Worm (Caenorhabditis elegans): ENCODE data around the gene C49F5.8.

Gene C49F5.8

DNA sequence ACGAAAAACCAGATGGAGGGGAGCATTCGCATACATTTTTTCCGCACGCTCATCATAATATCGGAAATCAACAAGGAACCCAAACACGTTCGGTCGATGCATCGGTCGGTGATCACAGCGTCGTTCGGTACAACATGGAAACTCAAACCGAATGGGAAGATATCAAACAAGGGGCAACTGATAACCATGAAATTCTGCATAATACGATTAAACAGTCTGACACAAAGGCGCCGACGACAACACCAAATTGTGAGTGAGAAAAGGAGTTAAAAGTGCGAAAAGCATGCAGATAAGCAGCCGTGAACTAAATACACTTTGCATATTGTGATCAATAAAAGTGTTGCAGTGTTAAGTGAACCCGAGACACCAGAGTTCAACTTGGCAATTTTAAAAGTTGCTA, 34.7 kb upstream of the C49F5.8 start (continued):
- no peak for TF ChIP-seq pha-4 (GFP tag; IDR thresholded peaks at IDR 0.05)
- TF ChIP-seq pha-4 (tag; optimal IDR thresholded peaks at IDR 0.05), result no peak
- no peak for TF ChIP-seq F37D6.2 (tag; optimal IDR thresholded peaks at IDR 0.05)
- no peak for TF ChIP-seq nhr-102 (tag; optimal IDR thresholded peaks at IDR 0.05)
- TF ChIP-seq ZK546.5 (tag; optimal IDR thresholded peaks at IDR 0.05), result no peak
- TF ChIP-seq F44E2.7 (GFP tag; IDR thresholded peaks at IDR 0.05), result no peak
- no peak for TF ChIP-seq daf-19 (GFP tag; conservative IDR thresholded peaks at IDR 0.05)
- TF ChIP-seq sdz-12 (GFP tag; optimal IDR thresholded peaks at IDR 0.05), result no peak
- TF ChIP-seq dmd-8 (GFP tag; IDR thresholded peaks at IDR 0.05), result no peak
- no peak for TF ChIP-seq mdl-1 (tag; optimal IDR thresholded peaks at IDR 0.05)
- TF ChIP-seq egl-27 (tag; optimal IDR thresholded peaks at IDR 0.05), result no peak

DNA sequence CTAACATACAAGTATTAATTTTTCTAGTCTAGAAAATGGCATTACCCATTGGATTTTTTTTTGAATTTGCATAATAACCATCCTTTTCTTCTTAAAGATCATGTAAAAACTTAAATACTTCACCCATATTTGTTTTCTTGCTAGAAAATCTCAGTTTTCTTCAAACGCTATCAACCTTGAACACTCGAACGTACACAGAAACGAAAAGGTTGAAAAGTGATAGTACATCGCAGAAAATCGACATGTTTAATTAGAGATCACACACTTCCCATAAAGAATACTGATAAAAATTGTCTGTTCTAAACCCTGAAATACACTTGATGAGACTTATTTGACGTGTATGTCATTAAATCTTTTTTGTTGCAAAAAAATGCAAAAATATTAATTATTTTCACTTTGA, 32.4 kb upstream of the C49F5.8 start, which contains the start of gene F55G7.4:
TSS of gene F55G7.4 (plus strand) at position 301 of the 400 bp plus-strand sequence.
- TF ChIP-seq dve-1 (tag; optimal IDR thresholded peaks at IDR 0.05; ENCODE audit: insufficient read depth) (no peak), skn-1 (tag; optimal IDR thresholded peaks at IDR 0.05) (no peak)

DNA sequence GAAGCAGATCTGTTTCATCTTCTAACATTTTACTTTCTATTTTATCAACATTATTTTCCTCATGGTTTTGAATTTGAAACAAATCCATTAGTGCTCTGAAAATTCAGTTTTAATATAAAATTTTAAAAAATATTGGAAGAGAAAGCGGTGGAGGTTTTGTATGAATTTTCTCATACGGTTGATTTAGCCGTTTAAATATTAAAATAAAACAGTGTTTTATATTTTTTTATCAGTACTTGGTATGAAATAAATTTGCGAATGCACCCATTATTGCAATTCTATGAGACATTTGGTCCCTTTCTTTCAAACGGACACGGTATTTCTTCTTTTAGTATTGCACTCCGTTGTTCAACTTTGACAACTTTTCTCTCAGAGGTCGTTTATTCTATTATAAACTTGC, 28.4 kb upstream of the C49F5.8 start, which contains the start of gene dot-1.4:
TSS of gene dot-1.4 (minus strand) at position 101 of the 400 bp plus-strand sequence.
- TF ChIP-seq zip-2 (tag; optimal IDR thresholded peaks at IDR 0.05), result no peak
- TF ChIP-seq unc-130 (GFP tag; optimal IDR thresholded peaks at IDR 0.05), result no peak
- no peak for TF ChIP-seq dve-1 (tag; optimal IDR thresholded peaks at IDR 0.05; ENCODE audit: insufficient read depth)
- no peak for TF ChIP-seq nhr-28 (tag; optimal IDR thresholded peaks at IDR 0.05)
- TF ChIP-seq ceh-44 (GFP tag; IDR thresholded peaks at IDR 0.05), result no peak
- no peak for TF ChIP-seq mes-2 (tag; optimal IDR thresholded peaks at IDR 0.05; ENCODE audit: poor library complexity, severe bottlenecking)
- TF ChIP-seq lin-38 (GFP tag; IDR thresholded peaks at IDR 0.05), result no peak
- TF ChIP-seq unc-39 (tag; optimal IDR thresholded peaks at IDR 0.05), result no peak
- no peak for TF ChIP-seq snpc-4 (tag; optimal IDR thresholded peaks at IDR 0.05)
- no peak for TF ChIP-seq rbr-2 (tag; optimal IDR thresholded peaks at IDR 0.05)
- no peak for TF ChIP-seq Y105C5A.15 (GFP tag; IDR thresholded peaks at IDR 0.05)
- no peak for TF ChIP-seq F10B5.3 (tag; optimal IDR thresholded peaks at IDR 0.05)
- no peak for TF ChIP-seq attf-4 (tag; optimal IDR thresholded peaks at IDR 0.05)
- TF ChIP-seq lsy-2 (tag; optimal IDR thresholded peaks at IDR 0.05), result no peak
- TF ChIP-seq ZK546.5 (tag; optimal IDR thresholded peaks at IDR 0.05), result no peak
- no peak for TF ChIP-seq lin-13 (GFP tag; optimal IDR thresholded peaks at IDR 0.05)
- no peak for TF ChIP-seq sdz-12 (GFP tag; optimal IDR thresholded peaks at IDR 0.05)
- no peak for TF ChIP-seq duxl-1 (tag; optimal IDR thresholded peaks at IDR 0.05; ENCODE audit: poor library complexity)

DNA sequence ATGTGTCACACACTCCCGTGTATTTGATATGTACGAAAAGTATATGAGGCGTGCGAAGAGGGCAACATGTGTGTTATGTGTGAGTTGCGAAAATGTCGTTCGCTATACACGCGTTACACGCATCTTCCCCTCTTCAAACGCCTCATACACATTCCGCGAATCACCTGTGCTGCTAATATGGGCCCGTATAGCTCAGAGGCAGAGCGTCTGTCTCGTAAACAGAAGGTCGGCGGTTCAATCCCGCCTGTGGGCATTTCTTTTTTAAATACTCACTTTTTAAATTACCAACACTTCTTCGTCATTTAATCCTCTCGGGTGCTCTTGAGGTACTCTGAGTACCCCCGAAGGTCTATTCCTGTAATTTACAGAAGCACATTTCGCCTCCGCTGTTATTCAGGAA, 26.4 kb upstream of the C49F5.8 start:
- TF ChIP-seq mes-2 (tag; optimal IDR thresholded peaks at IDR 0.05; ENCODE audit: poor library complexity, severe bottlenecking) (no peak), D1046.2 (GFP tag; IDR thresholded peaks at IDR 0.05) (no peak), dve-1 (tag; optimal IDR thresholded peaks at IDR 0.05; ENCODE audit: insufficient read depth) (no peak), egl-27 (tag; optimal IDR thresholded peaks at IDR 0.05) (no peak), mxl-2 (GFP tag; conservative IDR thresholded peaks at IDR 0.05) (no peak), nhr-111 (GFP tag; optimal IDR thresholded peaks at IDR 0.05) (no peak), saeg-2 (GFP tag; IDR thresholded peaks at IDR 0.05) (no peak), lir-3 (tag; optimal IDR thresholded peaks at IDR 0.05) (peak; percentile 7), hlh-11 (tag; optimal IDR thresholded peaks at IDR 0.05) (no peak), unc-39 (tag; optimal IDR thresholded peaks at IDR 0.05) (no peak), lsy-2 (tag; optimal IDR thresholded peaks at IDR 0.05) (no peak), unc-130 (GFP tag; optimal IDR thresholded peaks at IDR 0.05) (no peak), daf-12 (tag; optimal IDR thresholded peaks at IDR 0.05) (no peak), lin-39 (tag; optimal IDR thresholded peaks at IDR 0.05) (no peak), dmd-8 (GFP tag; IDR thresholded peaks at IDR 0.05) (peak; percentile 84), ceh-44 (GFP tag; IDR thresholded peaks at IDR 0.05) (0 out of 2 replicates have a peak, but pooled peaks have one; percentile 49), cey-2 (tag; optimal IDR thresholded peaks at IDR 0.05; ENCODE audit: borderline replicate concordance, insufficient read depth) (no peak), T20F7.1 (GFP tag; optimal IDR thresholded peaks at IDR 0.05) (no peak), duxl-1 (tag; optimal IDR thresholded peaks at IDR 0.05; ENCODE audit: poor library complexity) (no peak), daf-16 (GFP tag; optimal IDR thresholded peaks at IDR 0.05) (peak in 1 of 2 experiments; percentile 41), daf-16 (tag; optimal IDR thresholded peaks at IDR 0.05) (peak; percentile 41), pha-4 (GFP tag; IDR thresholded peaks at IDR 0.05) (peak; percentile 67; the same call in 1 of the 2 replicates), pha-4 (tag; optimal IDR thresholded peaks at IDR 0.05) (no peak), hmg-1.1 (GFP tag; IDR thresholded peaks at IDR 0.05) (no peak), snpc-1.2 (GFP tag; IDR thresholded peaks at IDR 0.05) (peak; percentile 93), Y48G9A.11 (GFP tag; IDR thresholded peaks at IDR 0.05) (peak; percentile 75), vab-7 (GFP tag; IDR thresholded peaks at IDR 0.05) (peak; percentile 66; the same call in 1 of the 2 replicates)

Data from whole organism, L4 larva.